Worm (Caenorhabditis elegans): Measurements from ENCODE around the gene T11F8.1.

Gene T11F8.1

DNA sequence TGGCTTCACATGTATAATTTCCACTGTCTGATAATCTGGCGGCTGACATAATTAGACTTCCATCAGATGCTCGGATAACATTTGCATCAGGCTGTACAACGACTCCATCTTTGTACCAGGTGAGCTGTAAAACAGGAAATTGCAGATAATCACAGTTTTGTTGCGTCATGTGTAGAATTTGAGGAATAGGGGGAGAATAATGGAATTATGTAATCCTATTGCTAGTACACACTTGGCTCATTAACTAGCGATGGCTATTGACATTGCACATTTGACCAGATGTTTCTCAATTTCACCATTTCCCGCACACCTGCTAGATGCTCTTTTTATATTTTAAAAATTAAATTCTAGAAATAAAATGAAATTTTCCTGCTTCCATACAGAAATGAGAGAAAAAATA is 22.0 kb downstream of the T11F8.1 start:
- no peak for TF ChIP-seq chd-7 (tag; optimal IDR thresholded peaks at IDR 0.05)
- TF ChIP-seq ama-1 (optimal IDR thresholded peaks at IDR 0.05), result no peak
- no peak for TF ChIP-seq ama-1 (GFP tag; optimal IDR thresholded peaks at IDR 0.05)
- TF ChIP-seq nhr-80 (tag; optimal IDR thresholded peaks at IDR 0.05), result no peak
- TF ChIP-seq ceh-91 (GFP tag; IDR thresholded peaks at IDR 0.05), result no peak
- TF ChIP-seq nhr-90 (tag; optimal IDR thresholded peaks at IDR 0.05), result no peak
- no peak for TF ChIP-seq ztf-26 (tag; optimal IDR thresholded peaks at IDR 0.05)
- TF ChIP-seq lag-1 (GFP tag; IDR thresholded peaks at IDR 0.05), result no peak
- no peak for TF ChIP-seq ekl-4 (GFP tag; IDR thresholded peaks at IDR 0.05)
- TF ChIP-seq Y79H2A.3 (GFP tag; conservative IDR thresholded peaks at IDR 0.05), result no peak
- TF ChIP-seq D2030.7 (GFP tag; IDR thresholded peaks at IDR 0.05), result no peak
- TF ChIP-seq attf-3 (GFP tag; conservative IDR thresholded peaks at IDR 0.05), result no peak
- TF ChIP-seq F57C9.4 (tag; optimal IDR thresholded peaks at IDR 0.05), result no peak
- no peak for TF ChIP-seq dpl-1 (GFP tag; optimal IDR thresholded peaks at IDR 0.05)
- TF ChIP-seq hrde-1 (tag; optimal IDR thresholded peaks at IDR 0.05; ENCODE audit: borderline replicate concordance), result no peak
- TF ChIP-seq rpc-1 (optimal IDR thresholded peaks at IDR 0.05), result no peak
- TF ChIP-seq rpc-1 (tag; optimal IDR thresholded peaks at IDR 0.05), result no peak
- TF ChIP-seq ceh-27 (GFP tag; optimal IDR thresholded peaks at IDR 0.05), result no peak
- TF ChIP-seq nhr-120 (GFP tag; IDR thresholded peaks at IDR 0.05), result no peak
- no peak for TF ChIP-seq nfya-1 (tag; optimal IDR thresholded peaks at IDR 0.05; ENCODE audit: borderline replicate concordance, insufficient read depth)

DNA sequence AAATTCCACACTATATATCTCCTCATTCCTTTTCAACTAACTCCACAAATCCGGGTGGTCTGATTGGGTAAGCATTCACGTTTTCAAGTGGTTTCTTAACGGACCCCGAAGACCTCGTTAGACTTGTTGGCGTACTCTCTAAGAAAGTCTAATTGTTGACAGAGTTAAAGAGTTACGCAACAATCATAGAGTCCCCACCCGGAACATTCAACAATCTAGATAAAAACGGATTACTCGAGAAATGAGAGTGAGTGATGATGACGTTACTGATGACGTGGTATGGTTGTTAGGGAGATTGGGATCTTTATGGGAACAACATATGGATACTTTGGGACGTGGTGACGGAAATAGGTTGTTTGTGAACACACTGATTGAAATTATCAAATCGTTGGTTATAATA is 23.2 kb downstream of the T11F8.1 start:
- TF ChIP-seq nfya-1 (tag; optimal IDR thresholded peaks at IDR 0.05; ENCODE audit: borderline replicate concordance, insufficient read depth) (no peak), die-1 (tag; optimal IDR thresholded peaks at IDR 0.05) (no peak), ccch-3 (GFP tag; optimal IDR thresholded peaks at IDR 0.05) (no peak), lin-54 (GFP tag; optimal IDR thresholded peaks at IDR 0.05) (no peak), D2030.7 (GFP tag; IDR thresholded peaks at IDR 0.05) (no peak), F37B4.10 (GFP tag; IDR thresholded peaks at IDR 0.05) (no peak), F52B5.7 (tag; optimal IDR thresholded peaks at IDR 0.05) (no peak), rcor-1 (GFP tag; IDR thresholded peaks at IDR 0.05) (no peak), madf-8 (GFP tag; conservative IDR thresholded peaks at IDR 0.05) (no peak), madf-6 (GFP tag; IDR thresholded peaks at IDR 0.05) (no peak), hmg-1.2 (GFP tag; IDR thresholded peaks at IDR 0.05) (no peak)

DNA sequence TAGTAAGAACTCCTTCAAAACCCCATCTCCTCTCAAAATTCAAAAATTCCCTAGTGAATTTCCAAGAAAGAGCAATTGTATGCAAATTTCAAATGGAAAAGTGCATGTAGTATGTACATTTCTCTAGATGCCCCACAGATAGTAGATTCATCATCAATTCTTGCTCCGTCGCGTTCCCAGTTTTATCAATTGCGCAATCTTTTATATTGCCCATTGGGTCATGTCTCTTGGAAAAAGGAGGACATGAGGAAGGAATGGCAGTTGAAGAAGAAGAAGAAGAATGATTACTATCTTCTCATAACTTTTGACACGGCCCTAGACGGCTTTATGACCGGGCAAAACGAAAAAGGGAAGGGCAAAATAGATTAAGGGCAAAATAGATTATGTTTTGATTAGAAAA is 27.3 kb downstream of the T11F8.1 start:
- no peak for TF ChIP-seq B0261.1 (tag; optimal IDR thresholded peaks at IDR 0.05)
- TF ChIP-seq lsy-27 (tag; optimal IDR thresholded peaks at IDR 0.05; ENCODE audit: borderline replicate concordance, insufficient read depth), result no peak
- TF ChIP-seq ceh-79 (tag; optimal IDR thresholded peaks at IDR 0.05), result no peak
- no peak for TF ChIP-seq hlh-26 (GFP tag; conservative IDR thresholded peaks at IDR 0.05)

DNA sequence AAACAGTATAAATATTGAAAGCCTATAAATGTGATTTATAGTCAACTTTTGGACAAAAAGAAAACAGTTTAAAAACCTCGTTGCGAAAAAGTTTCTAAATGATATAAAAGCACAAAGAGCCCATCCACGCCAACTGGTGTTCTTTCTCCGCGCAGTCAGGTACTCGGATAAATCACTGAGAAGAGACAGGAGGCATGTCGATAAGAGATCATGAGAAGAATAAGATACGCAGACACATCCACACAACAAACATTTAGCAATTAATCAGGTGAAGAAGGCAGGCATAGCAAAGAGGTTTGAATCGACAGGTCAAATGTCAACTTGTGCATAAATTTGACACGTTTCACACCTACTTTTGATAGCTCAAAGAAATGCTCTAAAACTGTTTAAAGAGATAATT is 28.4 kb downstream of the T11F8.1 start:
- TF ChIP-seq ceh-58 (GFP tag; IDR thresholded peaks at IDR 0.05), result no peak
- no peak for TF ChIP-seq B0336.3 (GFP tag; IDR thresholded peaks at IDR 0.05)
- TF ChIP-seq F49E8.2 (tag; optimal IDR thresholded peaks at IDR 0.05; ENCODE audit: insufficient read depth), result no peak
- TF ChIP-seq let-607 (tag; optimal IDR thresholded peaks at IDR 0.05), result no peak
- TF ChIP-seq mes-4 (tag; optimal IDR thresholded peaks at IDR 0.05), result no peak
- TF ChIP-seq F10E7.11 (tag; optimal IDR thresholded peaks at IDR 0.05), result no peak
- no peak for TF ChIP-seq hmg-20 (GFP tag; IDR thresholded peaks at IDR 0.05)
- TF ChIP-seq Y56A3A.18 (GFP tag; IDR thresholded peaks at IDR 0.05), result no peak
- no peak for TF ChIP-seq let-526 (GFP tag; IDR thresholded peaks at IDR 0.05)
- no peak for TF ChIP-seq snpc-3.4 (tag; optimal IDR thresholded peaks at IDR 0.05)
- TF ChIP-seq xnd-1 (tag; optimal IDR thresholded peaks at IDR 0.05), result no peak
- no peak for TF ChIP-seq nfyb-1 (GFP tag; IDR thresholded peaks at IDR 0.05)
- no peak for TF ChIP-seq akir-1 (GFP tag; optimal IDR thresholded peaks at IDR 0.05)
- no peak for TF ChIP-seq lin-26 (GFP tag; IDR thresholded peaks at IDR 0.05)
- TF ChIP-seq pha-4 (tag; optimal IDR thresholded peaks at IDR 0.05), result no peak
- TF ChIP-seq lsy-27 (tag; optimal IDR thresholded peaks at IDR 0.05; ENCODE audit: borderline replicate concordance, insufficient read depth), result no peak

Data from whole organism, young adult.